Fruit fly (Drosophila melanogaster): Measurements from ENCODE around the gene Gs1.

DNA sequence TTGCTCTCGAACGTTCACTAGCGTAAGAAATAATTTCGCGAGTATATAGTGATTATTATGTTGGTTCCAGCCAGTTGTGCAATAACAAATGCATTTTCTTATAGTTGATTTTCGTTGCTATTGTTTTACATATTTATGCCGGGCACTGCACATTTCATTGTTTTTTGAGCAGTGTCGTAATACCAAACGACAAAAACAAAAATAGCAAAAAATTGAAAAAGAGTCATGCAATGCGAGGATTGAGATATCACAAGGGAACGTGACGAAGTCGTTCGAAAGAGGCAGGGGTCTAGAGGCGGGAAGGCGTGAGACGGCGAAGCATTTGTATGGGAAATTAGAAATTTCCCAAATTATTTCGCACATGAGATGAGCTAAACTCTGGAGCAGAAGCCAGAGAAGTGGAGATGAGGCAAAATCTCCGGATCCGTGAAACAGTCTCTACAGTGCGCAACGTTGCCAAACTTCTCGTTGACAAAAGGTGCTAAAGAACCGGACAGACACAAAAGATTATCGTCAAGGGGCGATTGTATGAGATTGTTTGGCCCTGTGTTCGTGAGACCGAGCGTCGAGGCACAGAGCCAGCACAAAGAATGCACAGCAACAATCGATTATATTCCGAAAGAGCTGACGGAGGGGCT, 33.5 kb downstream of the Gs1 start:
- TF ChIP-seq brk (GFP tag; optimal IDR thresholded peaks at IDR 0.05) (no peak), Abd-B (GFP tag; optimal IDR thresholded peaks at IDR 0.05) (no peak), dmrt93B (GFP tag; optimal IDR thresholded peaks at IDR 0.05) (no peak)

Measured in whole organism, wandering third instar larva.